Comparison of ENCODE assay signal across 2 fruit fly cellular contexts in the genomic region with DNA sequence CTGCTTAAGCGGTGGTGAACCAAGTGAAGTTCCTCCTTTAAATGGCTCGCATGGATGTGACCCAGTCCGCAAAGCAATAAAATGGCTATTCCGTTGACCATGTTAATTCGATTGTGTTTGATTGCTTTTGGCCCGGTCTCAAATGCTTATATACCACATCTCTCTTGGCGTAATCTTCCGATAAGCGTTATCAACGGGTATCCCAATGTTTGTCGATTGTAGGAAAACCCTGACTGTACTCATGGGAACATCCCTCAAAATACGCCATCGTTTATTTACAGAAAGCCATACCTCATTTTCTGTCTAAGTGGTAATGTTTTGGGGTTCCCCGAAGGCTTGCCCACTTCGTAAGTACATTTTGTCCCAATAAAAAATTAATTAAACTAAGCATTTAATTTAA.
TF ChIP-seq lines count a peak whose summit lies in the region.

A gene (minus strand): TSS at position 101 of the 400 bp plus-strand sequence.

- TF ChIP-seq CTCF in whole organism, embryonic (GFP tag; optimal IDR thresholded peaks at IDR 0.05; lab: Kevin White, UChicago): no peak

TF ChIP-seq in whole organism, embryonic, 481 proteins besides CTCF, POLR2A, EP300 and RAD21:
- no peak for TF ChIP-seq CG8388 (GFP tag; optimal IDR thresholded peaks at IDR 0.05; lab: Kevin White, UChicago)
- TF ChIP-seq Dip2 (GFP tag; IDR thresholded peaks at IDR 0.05; lab: Robert Waterston, UW): no peak
- TF ChIP-seq CG7357 (GFP tag; IDR thresholded peaks at IDR 0.05; lab: Robert Waterston, UW): 0 out of 3 replicates have a peak, but pooled peaks have one; percentile 30
- TF ChIP-seq CG14014 (GFP tag; IDR thresholded peaks at IDR 0.05; lab: Robert Waterston, UW): no peak
- TF ChIP-seq exex (tag; optimal IDR thresholded peaks at IDR 0.05; lab: Kevin White, UChicago): peak; percentile 20
TF ChIP-seq in whole organism, embryonic: peak in this region for 2.

TF ChIP-seq in whole organism, wandering third instar larva, 38 proteins besides CTCF, POLR2A, EP300 and RAD21:
- TF ChIP-seq ey (GFP tag; optimal IDR thresholded peaks at IDR 0.05; lab: Kevin White, UChicago): no peak
- no peak for TF ChIP-seq Rel (GFP tag; optimal IDR thresholded peaks at IDR 0.05; lab: Kevin White, UChicago)
- TF ChIP-seq Rel (tag; optimal IDR thresholded peaks at IDR 0.05; lab: Kevin White, UChicago): peak; percentile 64
